Fruit fly (Drosophila melanogaster): Measurements from ENCODE around the gene CG17026.

CG17026 gene

DNA sequence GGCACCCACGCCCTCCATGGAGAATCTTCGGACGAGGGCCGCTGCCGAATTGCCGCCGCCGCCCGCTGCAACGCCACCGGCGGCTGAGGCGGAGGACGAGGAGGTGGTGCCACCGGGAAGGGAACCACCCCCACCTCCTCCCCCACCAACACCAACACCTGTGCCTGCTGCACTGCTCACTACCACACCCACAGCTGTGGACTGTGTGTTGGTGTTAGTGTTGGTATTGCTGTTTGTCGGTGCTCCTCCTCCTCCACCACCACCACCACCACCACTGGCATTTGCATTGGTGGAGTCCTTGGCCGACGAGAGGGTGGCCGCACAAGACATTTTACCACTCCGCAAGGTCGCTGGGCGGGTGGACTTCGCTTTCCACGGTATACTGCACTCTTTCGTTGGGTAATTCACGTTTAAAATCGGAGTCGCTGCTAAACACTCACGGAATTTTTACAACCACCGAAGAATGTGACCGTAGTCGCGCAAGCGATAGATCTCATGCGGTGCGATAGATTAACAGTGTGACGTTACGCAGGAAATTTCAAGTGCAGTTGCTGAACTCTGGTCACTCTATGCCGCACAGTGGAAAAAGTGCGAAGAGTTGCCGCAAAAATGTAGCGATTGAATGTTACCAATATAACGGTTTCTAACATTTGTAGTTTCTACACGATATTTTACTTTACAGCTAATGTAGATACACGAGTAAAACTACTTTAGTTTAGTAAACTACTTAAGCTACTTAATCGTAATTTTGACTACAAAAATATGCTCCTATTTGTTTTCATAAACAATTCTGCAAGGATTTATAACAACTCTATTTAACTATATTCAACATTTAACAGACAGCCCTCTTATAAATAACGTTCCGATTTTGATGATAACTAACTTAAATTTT is 36.4 kb downstream of the CG17026 start, which contains the start of gene mib1 (continued):
- TF ChIP-seq CG13775 (GFP tag; optimal IDR thresholded peaks at IDR 0.05): no peak
- TF ChIP-seq CG7786 (GFP tag; optimal IDR thresholded peaks at IDR 0.05): peak; percentile 26
- TF ChIP-seq CHES-1-like (GFP tag; optimal IDR thresholded peaks at IDR 0.05): peak; percentile 71
- TF ChIP-seq pros (GFP tag; optimal IDR thresholded peaks at IDR 0.05): peak; percentile 46
- TF ChIP-seq CG7745 (tag; optimal IDR thresholded peaks at IDR 0.05): no peak
- peak in 1 of 2 experiments; percentile 49 for TF ChIP-seq Eip74EF (GFP tag; optimal IDR thresholded peaks at IDR 0.05)
- peak; percentile 91 for TF ChIP-seq Myb (GFP tag; optimal IDR thresholded peaks at IDR 0.05)
- TF ChIP-seq lilli (GFP tag; optimal IDR thresholded peaks at IDR 0.05): no peak
- TF ChIP-seq CG11247 (GFP tag; IDR thresholded peaks at IDR 0.05): no peak
- TF ChIP-seq CG8281 (tag; optimal IDR thresholded peaks at IDR 0.05): no peak
- TF ChIP-seq Trl (optimal IDR thresholded peaks at IDR 0.05): no peak
- no peak for TF ChIP-seq Trl (GFP tag; optimal IDR thresholded peaks at IDR 0.05)
- peak; percentile 82 for TF ChIP-seq sens (GFP tag)
- TF ChIP-seq bsh (GFP tag; optimal IDR thresholded peaks at IDR 0.05): no peak
- no peak for TF ChIP-seq vfl (GFP tag; optimal IDR thresholded peaks at IDR 0.05)
- TF ChIP-seq tgo (GFP tag; IDR thresholded peaks at IDR 0.05): no peak
- TF ChIP-seq fd3F (GFP tag; optimal IDR thresholded peaks at IDR 0.05): no peak
- no peak for TF ChIP-seq CG31388 (GFP tag; optimal IDR thresholded peaks at IDR 0.05)
- no peak for TF ChIP-seq jigr1 (GFP tag; IDR thresholded peaks at IDR 0.05)
- no peak for TF ChIP-seq Dip3 (GFP tag; optimal IDR thresholded peaks at IDR 0.05)
- TF ChIP-seq ranshi (GFP tag; IDR thresholded peaks at IDR 0.05): no peak; the same call in 1 of the 2 replicates
- TF ChIP-seq ato (GFP tag; IDR thresholded peaks at IDR 0.05; ENCODE audit: partially characterized antibody): peak; percentile 93
- peak; percentile 81; the same call in 1 of the 2 replicates for TF ChIP-seq MBD-R2 (GFP tag; IDR thresholded peaks at IDR 0.05)
- TF ChIP-seq CG8765 (GFP tag; IDR thresholded peaks at IDR 0.05): no peak
- TF ChIP-seq exex (tag; optimal IDR thresholded peaks at IDR 0.05): no peak
- peak; percentile 45 for TF ChIP-seq mirr (GFP tag; optimal IDR thresholded peaks at IDR 0.05)
- no peak for TF ChIP-seq danr (GFP tag; IDR thresholded peaks at IDR 0.05)
- no peak for TF ChIP-seq Rx (GFP tag; IDR thresholded peaks at IDR 0.05)
- no peak for TF ChIP-seq CG8089 (GFP tag; optimal IDR thresholded peaks at IDR 0.05)
- peak; percentile 53 for TF ChIP-seq NfI (GFP tag; optimal IDR thresholded peaks at IDR 0.05)
- TF ChIP-seq CG17186 (GFP tag; optimal IDR thresholded peaks at IDR 0.05): peak; percentile 91
- peak; percentile 18 for TF ChIP-seq Blimp-1 (GFP tag; optimal IDR thresholded peaks at IDR 0.05)
- TF ChIP-seq ash1 (GFP tag; optimal IDR thresholded peaks at IDR 0.05): peak; percentile 23
- no peak for TF ChIP-seq ro (GFP tag; IDR thresholded peaks at IDR 0.05)
- peak; percentile 40 for TF ChIP-seq CG2120 (GFP tag; optimal IDR thresholded peaks at IDR 0.05)
- peak; percentile 64 for TF ChIP-seq Fer1 (GFP tag; optimal IDR thresholded peaks at IDR 0.05)
- TF ChIP-seq vvl (GFP tag; IDR thresholded peaks at IDR 0.05): peak; percentile 44; the same call in 1 of the 2 replicates
- TF ChIP-seq pum (GFP tag; optimal IDR thresholded peaks at IDR 0.05): no peak
- no peak for TF ChIP-seq Ssrp (tag; optimal IDR thresholded peaks at IDR 0.05)
- no peak for TF ChIP-seq CG2889 (GFP tag; IDR thresholded peaks at IDR 0.05)
- TF ChIP-seq CG17802 (tag; optimal IDR thresholded peaks at IDR 0.05): no peak
- TF ChIP-seq CG14710 (tag; optimal IDR thresholded peaks at IDR 0.05): peak; percentile 91
- TF ChIP-seq CG8359 (GFP tag; optimal IDR thresholded peaks at IDR 0.05; ENCODE audit: borderline replicate concordance): no peak
- no peak for TF ChIP-seq Dfd (GFP tag; optimal IDR thresholded peaks at IDR 0.05)
- TF ChIP-seq sqz (GFP tag; optimal IDR thresholded peaks at IDR 0.05): no peak
- TF ChIP-seq Oli (tag; optimal IDR thresholded peaks at IDR 0.05): no peak
- TF ChIP-seq CG1832 (GFP tag; optimal IDR thresholded peaks at IDR 0.05): no peak
- TF ChIP-seq chinmo (GFP tag; IDR thresholded peaks at IDR 0.05; ENCODE audit: partially characterized antibody): peak; percentile 95; the same call in 3 of the 4 replicates
- no peak for TF ChIP-seq Hmx (GFP tag; optimal IDR thresholded peaks at IDR 0.05)

Data from whole organism, embryonic.